Worm (Caenorhabditis elegans) whole organism, young adult: Measurements from ENCODE around the gene ddn-3.
A peak's percentile ranks its signal among the peaks of the same experiment; 100 is the strongest.

Source experiments
- B0261.1 ChIP-seq: sonication (generic microtip); optimal IDR thresholded peaks from 2 replicates; lab custom pipeline; 2016; ENCODE audit warnings: mild to moderate bottlenecking, missing genetic modification characterization, moderate library complexity, missing compliant biosample characterization
- F10E7.11 ChIP-seq: sonication (generic microtip); optimal IDR thresholded peaks from 2 replicates; lab custom pipeline; 2017; ENCODE audit warnings: mild to moderate bottlenecking, missing genetic modification characterization, moderate library complexity, missing compliant biosample characterization
- F22D6.2 ChIP-seq: sonication (generic microtip); optimal IDR thresholded peaks from 2 replicates; lab custom pipeline; 2016; ENCODE audit warnings: mild to moderate bottlenecking, missing genetic modification characterization, missing compliant biosample characterization
- F39B2.1 ChIP-seq: fragments of 200-800 bp; sonication (Bioruptor generic); IDR thresholded peaks from 2 replicates; pipeline ENCODE4 v1.3.6; 2022; ENCODE audit warnings: missing genetic modification reagents, missing genetic modification characterization, missing compliant biosample characterization
- F49E8.2 ChIP-seq: sonication (generic microtip); optimal IDR thresholded peaks from 3 replicates; lab custom pipeline; 2017; ENCODE audit warnings: missing genetic modification characterization, mild to moderate bottlenecking, missing compliant biosample characterization, antibody characterized with exemption, moderate library complexity; ENCODE audit not compliant: insufficient read depth
- K11D2.4 ChIP-seq: fragments of 200-800 bp; sonication (Bioruptor generic); IDR thresholded peaks from 2 replicates; pipeline ENCODE4 v1.3.6; 2022; ENCODE audit warnings: missing genetic modification reagents, missing genetic modification characterization, missing compliant biosample characterization
- Y56A3A.18 ChIP-seq: fragments of 200-800 bp; sonication (Bioruptor generic); IDR thresholded peaks from 2 replicates; pipeline ENCODE4 v1.3.6; 2022; ENCODE audit warnings: missing genetic modification reagents, missing genetic modification characterization, missing compliant biosample characterization
- ZK185.1 ChIP-seq: sonication (generic microtip); optimal IDR thresholded peaks from 2 replicates; lab custom pipeline; 2016; ENCODE audit warnings: mild to moderate bottlenecking, missing genetic modification characterization, missing compliant biosample characterization; ENCODE audit not compliant: poor library complexity, severe bottlenecking
- attf-3 ChIP-seq: fragments of 200-800 bp; sonication (Bioruptor generic); conservative IDR thresholded peaks from 2 replicates; pipeline ENCODE4 v1.3.6; 2022; ENCODE audit warnings: missing genetic modification reagents, missing genetic modification characterization, missing compliant biosample characterization
- attf-6 ChIP-seq: fragments of 200-800 bp; sonication (Bioruptor generic); IDR thresholded peaks from 2 replicates; pipeline ENCODE4 v1.3.6; 2022; ENCODE audit warnings: missing genetic modification reagents, missing genetic modification characterization, missing compliant biosample characterization
- bed-1 ChIP-seq: fragments of 200-800 bp; sonication (Bioruptor generic); IDR thresholded peaks from 2 replicates; pipeline ENCODE4 v1.3.6; 2022; ENCODE audit warnings: missing genetic modification reagents, missing genetic modification characterization, missing compliant biosample characterization
- bed-2 ChIP-seq: fragments of 200-800 bp; sonication (Bioruptor generic); IDR thresholded peaks from 2 replicates; pipeline ENCODE4 v1.3.6; 2022; ENCODE audit warnings: missing genetic modification reagents, missing genetic modification characterization, missing compliant biosample characterization
- ccch-3 ChIP-seq: fragments of 200-800 bp; sonication (Bioruptor generic); optimal IDR thresholded peaks from 2 replicates; lab custom pipeline; 2018; ENCODE audit warnings: mild to moderate bottlenecking, missing genetic modification characterization, missing compliant biosample characterization
- cebp-2 ChIP-seq: fragments of 200-800 bp; sonication (Bioruptor generic); IDR thresholded peaks from 2 replicates; pipeline ENCODE4 v1.3.6; 2022; ENCODE audit warnings: missing genetic modification characterization, missing compliant biosample characterization
- ceh-100 ChIP-seq: fragments of 200-800 bp; sonication (Bioruptor generic); IDR thresholded peaks from 2 replicates; pipeline ENCODE4 v1.3.6; 2022; ENCODE audit warnings: missing genetic modification reagents, missing genetic modification characterization, missing compliant biosample characterization
- ceh-79 ChIP-seq: sonication (generic microtip); optimal IDR thresholded peaks from 2 replicates; lab custom pipeline; 2017; ENCODE audit warnings: mild to moderate bottlenecking, missing genetic modification characterization, missing compliant biosample characterization
- chd-7 ChIP-seq: sonication (generic microtip); optimal IDR thresholded peaks from 2 replicates; lab custom pipeline; 2016; ENCODE audit warnings: mild to moderate bottlenecking, missing genetic modification characterization, moderate library complexity, missing compliant biosample characterization
- dpff-1 ChIP-seq: sonication (generic microtip); optimal IDR thresholded peaks from 2 replicates; lab custom pipeline; 2017; ENCODE audit warnings: mild to moderate bottlenecking, missing genetic modification characterization, missing compliant biosample characterization
- efl-1 ChIP-seq: fragments of 150-350 bp; optimal IDR thresholded peaks from 2 replicates; lab custom pipeline; 2014; ENCODE audit warnings: missing biosample characterization, missing genetic modification reagents, missing genetic modification characterization
- egl-44 ChIP-seq: fragments of 200-800 bp; sonication (Bioruptor generic); IDR thresholded peaks from 2 replicates; pipeline ENCODE4 v1.3.6; 2022; ENCODE audit warnings: missing genetic modification reagents, missing genetic modification characterization, missing compliant biosample characterization
- egrh-3 ChIP-seq: fragments of 200-800 bp; sonication (Bioruptor generic); IDR thresholded peaks from 2 replicates; pipeline ENCODE4 v1.3.6; 2022; ENCODE audit warnings: missing genetic modification reagents, missing genetic modification characterization, missing compliant biosample characterization
- hmg-1.2 ChIP-seq: fragments of 200-800 bp; sonication (Bioruptor generic); IDR thresholded peaks from 2 replicates; pipeline ENCODE4 v1.3.6; 2022; ENCODE audit warnings: missing genetic modification reagents, missing genetic modification characterization, missing compliant biosample characterization
- hrde-1 ChIP-seq: sonication (generic microtip); optimal IDR thresholded peaks from 2 replicates; lab custom pipeline; 2016; ENCODE audit warnings: missing genetic modification characterization, mild to moderate bottlenecking, missing compliant biosample characterization, moderate library complexity, missing genotype, missing genetic modification reagents, borderline replicate concordance
- hsf-1 ChIP-seq: fragments of 200-800 bp; sonication (Bioruptor generic); IDR thresholded peaks from 2 replicates; pipeline ENCODE4 v1.3.6; 2022; ENCODE audit warnings: missing genetic modification reagents, missing genetic modification characterization, missing compliant biosample characterization
- lag-1 ChIP-seq: fragments of 200-800 bp; sonication (Bioruptor generic); IDR thresholded peaks from 2 replicates; pipeline ENCODE4 v1.3.6; 2022; ENCODE audit warnings: missing genetic modification reagents, missing genetic modification characterization, missing compliant biosample characterization
- lsl-1 ChIP-seq: fragments of 200-800 bp; sonication (Bioruptor generic); optimal IDR thresholded peaks from 2 replicates; lab custom pipeline; 2018; ENCODE audit warnings: mild to moderate bottlenecking, missing genetic modification characterization, moderate library complexity, missing compliant biosample characterization
- mel-28 ChIP-seq: sonication (generic microtip); optimal IDR thresholded peaks from 2 replicates; lab custom pipeline; 2016; ENCODE audit warnings: borderline replicate concordance, mild to moderate bottlenecking, missing genetic modification characterization, missing compliant biosample characterization
- mxl-1 ChIP-seq: sonication (generic microtip); optimal IDR thresholded peaks from 2 replicates; lab custom pipeline; 2016; ENCODE audit warnings: missing genetic modification characterization, missing compliant biosample characterization
- nhr-90 ChIP-seq: sonication (generic microtip); optimal IDR thresholded peaks from 2 replicates; lab custom pipeline; 2016; ENCODE audit warnings: missing genotype, mild to moderate bottlenecking, missing genetic modification characterization, missing compliant biosample characterization
- pha-4 ChIP-seq: fragments of 150-350 bp; sonication (generic microtip); optimal IDR thresholded peaks from 2 replicates; lab custom pipeline; 2014; ENCODE audit warnings: missing biosample characterization, missing genetic modification reagents, missing genetic modification characterization
- repo-1 ChIP-seq: sonication (generic microtip); optimal IDR thresholded peaks from 2 replicates; lab custom pipeline; 2017; ENCODE audit warnings: mild to moderate bottlenecking, missing genetic modification characterization, missing compliant biosample characterization
- rpc-1 ChIP-seq, 2 experiments: fragments of 150-350 bp in 1 of 2; sonication (generic microtip) in 1 of 2; optimal IDR thresholded peaks; 2 replicates each; lab custom pipeline; 2014 to 2018; ENCODE audit warnings: missing biosample characterization in 1 of 2, missing genetic modification characterization in 1 of 2, missing genetic modification reagents in 1 of 2, missing genotype in 1 of 2
- snpc-1.3 ChIP-seq: sonication (generic microtip); optimal IDR thresholded peaks from 2 replicates; lab custom pipeline; 2017; ENCODE audit warnings: missing genetic modification characterization, mild to moderate bottlenecking, missing compliant biosample characterization, antibody characterized with exemption, moderate library complexity, missing genotype, missing genetic modification reagents; ENCODE audit not compliant: insufficient read depth
- snpc-3.4 ChIP-seq: sonication (generic microtip); optimal IDR thresholded peaks from 2 replicates; lab custom pipeline; 2017; ENCODE audit warnings: missing genetic modification characterization, mild to moderate bottlenecking, missing compliant biosample characterization, antibody characterized with exemption, moderate library complexity, missing genotype, missing genetic modification reagents
- tbp1 ChIP-seq: fragments of 200-800 bp; sonication (Bioruptor generic); optimal IDR thresholded peaks from 2 replicates; lab custom pipeline; 2018; ENCODE audit warnings: mild to moderate bottlenecking, missing genetic modification characterization, missing compliant biosample characterization
- unc-62 ChIP-seq: fragments of 150-350 bp; optimal IDR thresholded peaks from 2 replicates; lab custom pipeline; 2014; ENCODE audit warnings: missing biosample characterization, missing genetic modification reagents, missing genetic modification characterization
- zfh-2 ChIP-seq: fragments of 200-800 bp; sonication (Bioruptor generic); conservative IDR thresholded peaks from 2 replicates; pipeline ENCODE4 v1.3.6; 2022; ENCODE audit warnings: missing genetic modification reagents, missing genetic modification characterization, missing compliant biosample characterization
- ztf-28 ChIP-seq: fragments of 200-800 bp; sonication (Bioruptor generic); IDR thresholded peaks from 2 replicates; pipeline ENCODE4 v1.3.6; 2022; ENCODE audit warnings: missing genetic modification reagents, missing genetic modification characterization, missing compliant biosample characterization

ddn-3 gene

ce11 chrV:14320246-14320645 lies 9.2 kb upstream of the ddn-3 start, which contains the start of gene F47B8.14 (continued):
- TF ChIP-seq egl-44 (GFP tag; lab: Robert Waterston, UW) (no peak), pha-4 (tag; lab: Kevin White, UChicago) (no peak), nhr-90 (no peak), bed-1 (GFP tag; lab: Robert Waterston, UW) (no peak), hsf-1 (GFP tag; lab: Robert Waterston, UW) (no peak), unc-62 (GFP tag; lab: Kevin White, UChicago) (no peak), lag-1 (GFP tag; lab: Robert Waterston, UW) (no peak)

- TF ChIP-seq K11D2.4 (GFP tag; lab: Robert Waterston, UW) (no peak), ceh-79 (tag; lab: Kevin White, UChicago) (peak; percentile 8), F39B2.1 (GFP tag; lab: Robert Waterston, UW) (no peak), mxl-1 (tag; lab: Kevin White, UChicago) (no peak), ccch-3 (GFP tag; lab: Kevin White, UChicago) (no peak), tbp1 (GFP tag; lab: Kevin White, UChicago) (no peak), snpc-3.4 (no peak), ZK185.1 (tag; lab: Kevin White, UChicago) (no peak), Y56A3A.18 (no peak), lsl-1 (no peak), snpc-1.3 (tag; lab: Kevin White, UChicago) (no peak), dpff-1 (no peak), zfh-2 (GFP tag; lab: Robert Waterston, UW) (peak; percentile 95), F10E7.11 (no peak), chd-7 (tag; lab: Kevin White, UChicago) (no peak), rpc-1 (optimal IDR thresholded peaks at IDR 0.05; lab: Kevin White, UChicago) (no peak), rpc-1 (tag; optimal IDR thresholded peaks at IDR 0.05; lab: Kevin White, UChicago) (no peak), F22D6.2 (no peak), egrh-3 (GFP tag; lab: Robert Waterston, UW) (peak; percentile 95), attf-3 (no peak), hmg-1.2 (no peak), efl-1 (no peak), unc-62 (GFP tag; lab: Kevin White, UChicago) (no peak), cebp-2 (GFP tag; lab: Robert Waterston, UW) (no peak), B0261.1 (tag; lab: Kevin White, UChicago) (no peak), hsf-1 (GFP tag; lab: Robert Waterston, UW) (no peak), repo-1 (tag; lab: Kevin White, UChicago) (no peak), attf-6 (GFP tag; lab: Robert Waterston, UW) (no peak), ztf-28 (GFP tag; lab: Robert Waterston, UW) (peak; percentile 4; the same call in 1 of the 2 replicates), ceh-100 (GFP tag; lab: Robert Waterston, UW) (no peak), F49E8.2 (no peak), hrde-1 (no peak), mel-28 (tag; lab: Kevin White, UChicago) (no peak), bed-2 (GFP tag; lab: Robert Waterston, UW) (no peak)
- TF ChIP-seq, all 124 proteins: peak for 4
Observed at ce11 chrV:14319101-14319781, 8.2 kb upstream of the ddn-3 start, which contains the start of gene F47B8.13. F47B8.13 (minus strand) TSS chrV:14319731.
